Fruit fly (Drosophila melanogaster) whole organism, embryonic: Measurements from ENCODE around the gene yellow-e.

ENCODE experiments used
- Awh ChIP-seq: fragments of 200-800 bp; sonication (Bioruptor generic); IDR thresholded peaks from 2 replicates; pipeline ENCODE4, ENCODE4 v1.3.6; 2022; ENCODE audit warnings: missing biosample characterization, missing genetic modification characterization
- CG10565 ChIP-seq: fragments of 200-800 bp; sonication (Bioruptor generic); optimal IDR thresholded peaks from 3 replicates; lab custom pipeline; 2016; ENCODE audit warnings: missing biosample characterization, mild to moderate bottlenecking, missing genetic modification characterization
- CG10979 ChIP-seq: fragments of 200-800 bp; sonication (Bioruptor generic); optimal IDR thresholded peaks from 2 replicates; lab custom pipeline; 2018; ENCODE audit warnings: missing biosample characterization, mild to moderate bottlenecking, missing genetic modification characterization, moderate library complexity
- CG16779 ChIP-seq: fragments of 200-800 bp; sonication (Bioruptor generic); IDR thresholded peaks from 2 replicates; pipeline ENCODE4 v1.3.6; 2022; ENCODE audit warnings: missing biosample characterization, missing genetic modification characterization
- CG16815 ChIP-seq: fragments of 200-800 bp; sonication (Bioruptor generic); optimal IDR thresholded peaks from 3 replicates; lab custom pipeline; 2017; ENCODE audit warnings: missing biosample characterization, mild to moderate bottlenecking, missing genetic modification characterization
- CG17186 ChIP-seq: fragments of 200-800 bp; sonication (Bioruptor generic); optimal IDR thresholded peaks from 3 replicates; lab custom pipeline; 2017; ENCODE audit warnings: missing biosample characterization, missing genetic modification reagents, missing genetic modification characterization
- CG17385 ChIP-seq: fragments of 200-800 bp; sonication (Bioruptor generic); optimal IDR thresholded peaks from 3 replicates; lab custom pipeline; 2018; ENCODE audit warnings: missing biosample characterization, mild to moderate bottlenecking, missing genetic modification characterization
- CG30020 ChIP-seq: fragments of 200-800 bp; optimal IDR thresholded peaks from 2 replicates; lab custom pipeline; 2019; ENCODE audit warnings: missing biosample characterization, mild to moderate bottlenecking, missing genetic modification characterization, moderate library complexity
- CG30403 ChIP-seq: fragments of 200-800 bp; sonication (Bioruptor generic); optimal IDR thresholded peaks from 3 replicates; lab custom pipeline; 2016; ENCODE audit warnings: missing biosample characterization, missing genetic modification characterization
- CG3995 ChIP-seq: fragments of 200-800 bp; sonication (Bioruptor generic); optimal IDR thresholded peaks from 3 replicates; lab custom pipeline; 2016; ENCODE audit warnings: missing biosample characterization, missing genetic modification characterization
- CG4404 ChIP-seq: fragments of 200-800 bp; sonication (Bioruptor generic); IDR thresholded peaks from 2 replicates; pipeline ENCODE4 v1.3.6; 2022; ENCODE audit warnings: missing biosample characterization, missing genetic modification characterization
- CG4707 ChIP-seq: fragments of 200-800 bp; sonication (Bioruptor generic); optimal IDR thresholded peaks from 2 replicates; lab custom pipeline; 2018; ENCODE audit warnings: missing biosample characterization, mild to moderate bottlenecking, missing genetic modification characterization, moderate library complexity
- CG4730 ChIP-seq: fragments of 200-800 bp; sonication (Bioruptor generic); IDR thresholded peaks from 2 replicates; pipeline ENCODE4 v1.3.6; 2022; ENCODE audit warnings: missing biosample characterization, missing genetic modification characterization
- CG7928 ChIP-seq: fragments of 200-800 bp; sonication (Bioruptor generic); optimal IDR thresholded peaks from 2 replicates; lab custom pipeline; 2017; ENCODE audit warnings: missing biosample characterization, mild to moderate bottlenecking, missing genetic modification characterization
- CG8290 ChIP-seq, 3 experiments: fragments of 200-800 bp; sonication (Bioruptor generic); optimal IDR thresholded peaks; 2 replicates each; lab custom pipeline; 2016 to 2019; ENCODE audit warnings: missing biosample characterization in 3 of 3, missing genetic modification characterization in 3 of 3, mild to moderate bottlenecking in 2 of 3, moderate library complexity in 1 of 3
- D19A ChIP-seq: fragments of 200-800 bp; optimal IDR thresholded peaks from 3 replicates; lab custom pipeline; 2019; ENCODE audit warnings: missing biosample characterization, mild to moderate bottlenecking, missing genetic modification characterization, moderate library complexity
- E2f2 ChIP-seq: fragments of 200-800 bp; sonication (Bioruptor generic); IDR thresholded peaks from 2 replicates; pipeline ENCODE4 v1.3.6; 2022; ENCODE audit warnings: missing biosample characterization, missing genetic modification characterization
- Ets65A ChIP-seq: fragments of 200-800 bp; sonication (Bioruptor generic); peaks from one replicate; lab custom pipeline; 2016; ENCODE audit warnings: missing biosample characterization, missing genetic modification characterization
- HLH4C ChIP-seq: fragments of 200-800 bp; sonication (Bioruptor generic); IDR thresholded peaks from 3 replicates; pipeline ENCODE4 v1.3.6; 2022; ENCODE audit warnings: missing biosample characterization, missing genetic modification characterization; ENCODE audit not compliant: partially characterized antibody
- Hr78 ChIP-seq, 2 experiments: fragments of 200-800 bp in 1 of 2; fragments of >200 bp in 1 of 2; sonication (Bioruptor generic) in 1 of 2; optimal IDR thresholded peaks; 2 replicates each; lab custom pipeline; 2017 to 2019; ENCODE audit warnings: missing biosample characterization in 2 of 2, missing genetic modification characterization in 2 of 2, mild to moderate bottlenecking in 1 of 2, moderate library complexity in 1 of 2
- Mad ChIP-seq: fragments of 200-800 bp; sonication (Bioruptor generic); optimal IDR thresholded peaks from 2 replicates; lab custom pipeline; 2016; ENCODE audit warnings: missing biosample characterization, missing genetic modification characterization
- Mrtf ChIP-seq: fragments of 200-800 bp; sonication (Bioruptor generic); IDR thresholded peaks from 3 replicates; pipeline ENCODE4 v1.3.6; 2022; ENCODE audit warnings: missing biosample characterization, missing genetic modification characterization
- Rx ChIP-seq: fragments of 200-800 bp; sonication (Bioruptor generic); IDR thresholded peaks from 2 replicates; pipeline ENCODE4 v1.3.6; 2022; ENCODE audit warnings: missing biosample characterization, missing genetic modification characterization
- Sox100B ChIP-seq: fragments of 200-800 bp; sonication (Bioruptor generic); optimal IDR thresholded peaks from 3 replicates; lab custom pipeline; 2018; ENCODE audit warnings: missing biosample characterization, mild to moderate bottlenecking, missing genetic modification characterization
- Stat92E ChIP-seq, 3 experiments: fragments of >200 bp in 2 of 3; fragments of 200-800 bp in 1 of 3; sonication (Bioruptor generic) in 1 of 3; optimal IDR thresholded peaks; 2 replicates each; lab custom pipeline; 2017 to 2019; ENCODE audit warnings: missing biosample characterization in 3 of 3, missing genetic modification characterization in 3 of 3, mild to moderate bottlenecking in 1 of 3, moderate library complexity in 1 of 3
- Trl ChIP-seq, 3 experiments: fragments of >200 bp in 2 of 3; fragments of 200-800 bp in 1 of 3; sonication (Bioruptor generic) in 1 of 3; optimal IDR thresholded peaks; 2 replicates in 1 of 3; 3 replicates in 2 of 3; lab custom pipeline; 2016 to 2017; ENCODE audit warnings: missing biosample characterization in 1 of 3, missing genetic modification characterization in 1 of 3
- bbx ChIP-seq: fragments of 200-800 bp; sonication (Bioruptor generic); IDR thresholded peaks from 2 replicates; pipeline ENCODE4 v1.3.6; 2022; ENCODE audit warnings: missing biosample characterization, missing genetic modification characterization; ENCODE audit not compliant: partially characterized antibody
- dmrt99B ChIP-seq: fragments of 200-800 bp; sonication (Bioruptor generic); optimal IDR thresholded peaks from 2 replicates; lab custom pipeline; 2018; ENCODE audit warnings: missing biosample characterization, mild to moderate bottlenecking, missing genetic modification characterization, moderate library complexity
- en ChIP-seq: fragments of 200-800 bp; sonication (Bioruptor generic); optimal IDR thresholded peaks from 2 replicates; lab custom pipeline; 2016; ENCODE audit warnings: missing biosample characterization, missing genetic modification characterization
- gcm ChIP-seq: fragments of 200-800 bp; sonication (Bioruptor generic); optimal IDR thresholded peaks from 2 replicates; lab custom pipeline; 2019; ENCODE audit warnings: missing biosample characterization, mild to moderate bottlenecking, missing genetic modification characterization, moderate library complexity
- gt ChIP-seq: fragments of 200-800 bp; sonication (Bioruptor generic); IDR thresholded peaks from 2 replicates; pipeline ENCODE4 v1.3.6; 2022; ENCODE audit warnings: missing biosample characterization, missing genetic modification characterization
- hb ChIP-seq: fragments of 200-800 bp; sonication (Bioruptor generic); IDR thresholded peaks from 3 replicates; pipeline ENCODE4 v1.3.6; 2022; ENCODE audit warnings: missing biosample characterization, missing genetic modification characterization; ENCODE audit not compliant: partially characterized antibody
- ind ChIP-seq: fragments of 200-800 bp; sonication (Bioruptor generic); optimal IDR thresholded peaks from 3 replicates; lab custom pipeline; 2016; ENCODE audit warnings: missing biosample characterization, missing genetic modification characterization
- insv ChIP-seq, 2 experiments: fragments of 200-800 bp; sonication (Bioruptor generic); optimal IDR thresholded peaks; 3 replicates each; lab custom pipeline; 2016 to 2018; ENCODE audit warnings: missing biosample characterization in 2 of 2, missing genetic modification characterization in 2 of 2
- lab ChIP-seq: fragments of 200-800 bp; sonication (Bioruptor generic); optimal IDR thresholded peaks from 3 replicates; lab custom pipeline; 2017; ENCODE audit warnings: missing biosample characterization, missing genetic modification characterization, mild to moderate bottlenecking, moderate library complexity, missing genetic modification reagents
- mirr ChIP-seq: fragments of 200-800 bp; sonication (Bioruptor generic); optimal IDR thresholded peaks from 3 replicates; lab custom pipeline; 2018; ENCODE audit warnings: missing biosample characterization, mild to moderate bottlenecking, missing genetic modification characterization
- nerfin-2 ChIP-seq: fragments of 200-800 bp; sonication (Bioruptor generic); IDR thresholded peaks from 2 replicates; pipeline ENCODE4 v1.3.6; 2022; ENCODE audit warnings: missing biosample characterization, missing genetic modification characterization; ENCODE audit not compliant: partially characterized antibody
- pho ChIP-seq: fragments of 200-800 bp; sonication (Bioruptor generic); optimal IDR thresholded peaks from 2 replicates; lab custom pipeline; 2016; ENCODE audit warnings: missing biosample characterization, missing genetic modification characterization
- run ChIP-seq: fragments of 200-800 bp; sonication (Bioruptor generic); optimal IDR thresholded peaks from 3 replicates; lab custom pipeline; 2018; ENCODE audit warnings: missing biosample characterization, mild to moderate bottlenecking, missing genetic modification characterization
- sd ChIP-seq: fragments of 200-800 bp; sonication (Bioruptor generic); optimal IDR thresholded peaks from 3 replicates; lab custom pipeline; 2018; ENCODE audit warnings: missing biosample characterization, mild to moderate bottlenecking, missing genetic modification characterization, moderate library complexity
- sens ChIP-seq: fragments of 200-800 bp; sonication (Bioruptor generic); peaks from one replicate; lab custom pipeline; 2016; ENCODE audit warnings: missing biosample characterization, missing genetic modification characterization
- tap ChIP-seq: fragments of 200-800 bp; optimal IDR thresholded peaks from 3 replicates; lab custom pipeline; 2019; ENCODE audit warnings: missing biosample characterization, mild to moderate bottlenecking, missing genetic modification characterization, moderate library complexity
- toy ChIP-seq: fragments of 200-800 bp; sonication (Bioruptor generic); IDR thresholded peaks from 2 replicates; pipeline ENCODE4 v1.3.6; 2022; ENCODE audit warnings: missing biosample characterization, missing genetic modification characterization
- trem ChIP-seq: fragments of 200-800 bp; optimal IDR thresholded peaks from 3 replicates; lab custom pipeline; 2019; ENCODE audit warnings: missing biosample characterization, mild to moderate bottlenecking, missing genetic modification characterization, moderate library complexity
- usp ChIP-seq: fragments of >200 bp; optimal IDR thresholded peaks from 2 replicates; lab custom pipeline; 2017; ENCODE audit warnings: missing biosample characterization, missing genetic modification characterization
- yki ChIP-seq: fragments of >200 bp; optimal IDR thresholded peaks from 3 replicates; lab custom pipeline; 2018
- z ChIP-seq: fragments of 200-800 bp; sonication (Bioruptor generic); IDR thresholded peaks from 3 replicates; pipeline ENCODE4 v1.3.6; 2022; ENCODE audit warnings: missing biosample characterization, missing genetic modification characterization
- zen ChIP-seq: fragments of 200-800 bp; sonication (Bioruptor generic); optimal IDR thresholded peaks from 3 replicates; lab custom pipeline; 2018; ENCODE audit warnings: missing biosample characterization, mild to moderate bottlenecking, missing genetic modification characterization, moderate library complexity

yellow-e gene

dm6 chr3R:13366561-13367518 lies 48.2 kb downstream of the yellow-e start, which contains the start of gene Elp6 (continued):
- TF ChIP-seq Mad (GFP tag; lab: Kevin White, UChicago) (no peak), nerfin-2 (no peak), CG7928 (peak; percentile 46), CG10565 (GFP tag; lab: Kevin White, UChicago) (no peak), CG17186 (no peak), gt (GFP tag; lab: Robert Waterston, UW) (no peak), hb (GFP tag; lab: Robert Waterston, UW) (no peak), CG4707 (no peak), Mrtf (GFP tag; lab: Robert Waterston, UW) (peak; percentile 70; the same call in 2 of the 3 replicates), HLH4C (GFP tag; lab: Robert Waterston, UW) (no peak), CG16815 (GFP tag; lab: Kevin White, UChicago) (peak; percentile 56), Awh (GFP tag; lab: Robert Waterston, UW) (peak; percentile 67; the same call in 1 of the 2 replicates), E2f2 (peak; percentile 17; the same call in 1 of the 2 replicates), tap (tag; lab: Kevin White, UChicago) (peak; percentile 47), toy (GFP tag; lab: Robert Waterston, UW) (no peak), CG17385 (peak; percentile 57), pho (peak; percentile 69), ind (GFP tag; lab: Kevin White, UChicago) (peak; percentile 68), CG4730 (GFP tag; lab: Robert Waterston, UW) (peak; percentile 50; the same call in 1 of the 2 replicates), zen (tag; lab: Kevin White, UChicago) (no peak), CG10979 (tag; lab: Kevin White, UChicago) (peak; percentile 48), Stat92E (GFP tag; optimal IDR thresholded peaks at IDR 0.05; lab: Kevin White, UChicago) (no peak), CG3995 (GFP tag; lab: Kevin White, UChicago) (peak; percentile 25), D19A (tag; lab: Kevin White, UChicago) (no peak), z (GFP tag; lab: Robert Waterston, UW) (no peak), CG4404 (GFP tag; lab: Robert Waterston, UW) (no peak), en (GFP tag; lab: Kevin White, UChicago) (no peak), CG30020 (no peak), Rx (GFP tag; lab: Robert Waterston, UW) (peak; percentile 48), yki (no peak), trem (tag; lab: Kevin White, UChicago) (no peak), Ets65A (GFP tag; lab: Kevin White, UChicago) (peak; percentile 90), gcm (GFP tag; lab: Kevin White, UChicago) (no peak), CG30403 (GFP tag; lab: Kevin White, UChicago) (peak; percentile 87), Trl (optimal IDR thresholded peaks at IDR 0.05; lab: Kevin White, UChicago) (no peak), Trl (GFP tag; optimal IDR thresholded peaks at IDR 0.05; lab: Kevin White, UChicago) (peak; percentile 53), CG16779 (no peak), usp (no peak)

dm6 chr3R:13365665-13366414 lies 49.2 kb downstream of the yellow-e start:
- TF ChIP-seq mirr, result peak; percentile 82
- no peak for TF ChIP-seq insv (GFP tag; optimal IDR thresholded peaks at IDR 0.05; lab: Kevin White, UChicago)
- TF ChIP-seq run (tag; lab: Kevin White, UChicago), result no peak
- peak; percentile 8 for TF ChIP-seq sd (tag; lab: Kevin White, UChicago)
- no peak for TF ChIP-seq bbx (GFP tag; lab: Robert Waterston, UW)
- TF ChIP-seq sens (GFP tag; lab: Kevin White, UChicago), result peak; percentile 23
- TF ChIP-seq Sox100B, result no peak
- TF ChIP-seq Hr78 (GFP tag; optimal IDR thresholded peaks at IDR 0.05; lab: Kevin White, UChicago), result peak in 1 of 2 experiments; percentile 29
- TF ChIP-seq CG8290 (GFP tag; optimal IDR thresholded peaks at IDR 0.05; lab: Kevin White, UChicago), result no peak
- TF ChIP-seq CG8290 (tag; optimal IDR thresholded peaks at IDR 0.05; lab: Kevin White, UChicago), result peak in 1 of 2 experiments; percentile 44
- TF ChIP-seq lab (GFP tag; lab: Kevin White, UChicago), result peak; percentile 19
- peak; percentile 13 for TF ChIP-seq dmrt99B
